Worm (Caenorhabditis elegans): ENCODE results near the gene C26B2.2.

DNA sequence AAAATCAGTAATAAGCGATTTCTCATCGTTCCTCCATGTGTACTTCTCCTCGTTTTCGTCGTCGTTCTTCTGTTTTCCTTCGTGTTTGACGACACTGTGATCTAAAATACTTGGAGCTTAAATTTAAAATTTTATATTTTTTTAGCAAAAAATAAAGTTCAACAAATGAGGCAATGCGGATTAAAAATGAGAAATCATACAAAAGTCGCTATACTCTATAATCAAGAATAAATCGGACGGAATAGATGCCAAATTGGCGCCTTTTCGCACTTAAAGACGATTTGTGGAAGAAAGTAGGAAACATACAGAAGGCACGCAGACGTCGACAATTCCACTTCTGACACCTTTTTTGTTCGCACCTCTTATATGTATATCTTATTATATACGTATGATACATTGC is 17.9 kb downstream of the C26B2.2 start, which contains the start of gene rig-4:
- no peak for TF ChIP-seq hmbx-1 (tag; optimal IDR thresholded peaks at IDR 0.05)
- TF ChIP-seq B0310.2 (tag; optimal IDR thresholded peaks at IDR 0.05): no peak
- TF ChIP-seq ama-1 (optimal IDR thresholded peaks at IDR 0.05): no peak
- no peak for TF ChIP-seq ceh-13 (GFP tag; optimal IDR thresholded peaks at IDR 0.05)
- no peak for TF ChIP-seq aly-1 (tag; optimal IDR thresholded peaks at IDR 0.05)
- TF ChIP-seq sea-1 (GFP tag; conservative IDR thresholded peaks at IDR 0.05): no peak
- no peak for TF ChIP-seq F13C5.2 (tag; optimal IDR thresholded peaks at IDR 0.05)
- TF ChIP-seq ceh-36 (tag; optimal IDR thresholded peaks at IDR 0.05): no peak
- TF ChIP-seq pes-1 (GFP tag; IDR thresholded peaks at IDR 0.05): no peak
- no peak for TF ChIP-seq flt-1 (GFP tag; IDR thresholded peaks at IDR 0.05)
- no peak for TF ChIP-seq hnd-1 (tag; optimal IDR thresholded peaks at IDR 0.05)
